Fruit fly (Drosophila melanogaster): ENCODE results near the gene CG33552.

The CG33552 gene

dm6 chr2L:16643961-16644360 lies 38.3 kb upstream of the CG33552 start:
- TF ChIP-seq CG32006 (GFP tag; optimal IDR thresholded peaks at IDR 0.05) (peak; percentile 71), CG15336 (GFP tag; IDR thresholded peaks at IDR 0.05) (peak; percentile 74), CG6163 (GFP tag; IDR thresholded peaks at IDR 0.05) (peak; percentile 62), CG6276 (GFP tag; optimal IDR thresholded peaks at IDR 0.05) (peak; percentile 57), dsx (GFP tag; optimal IDR thresholded peaks at IDR 0.05; ENCODE audit: poor library complexity, severe bottlenecking) (no peak), Gug (GFP tag; IDR thresholded peaks at IDR 0.05) (no peak), CG11902 (GFP tag; optimal IDR thresholded peaks at IDR 0.05) (peak; percentile 43), vri (GFP tag; optimal IDR thresholded peaks at IDR 0.05) (peak; percentile 54), CG10669 (GFP tag; optimal IDR thresholded peaks at IDR 0.05) (peak; percentile 62), CG9139 (GFP tag; optimal IDR thresholded peaks at IDR 0.05) (no peak), net (GFP tag; optimal IDR thresholded peaks at IDR 0.05) (peak; percentile 3), cyc (GFP tag; optimal IDR thresholded peaks at IDR 0.05) (peak; percentile 54), CG11294 (GFP tag; IDR thresholded peaks at IDR 0.05) (no peak), spab (GFP tag; optimal IDR thresholded peaks at IDR 0.05) (peak; percentile 49), salr (GFP tag; optimal IDR thresholded peaks at IDR 0.05) (peak in 1 of 2 experiments; percentile 29), CG7368 (GFP tag; optimal IDR thresholded peaks at IDR 0.05) (peak; percentile 31), achi (GFP tag; optimal IDR thresholded peaks at IDR 0.05) (peak; percentile 60), CG3919 (GFP tag; optimal IDR thresholded peaks at IDR 0.05) (peak; percentile 64), topi (GFP tag; optimal IDR thresholded peaks at IDR 0.05) (peak; percentile 55), CG8119 (GFP tag; IDR thresholded peaks at IDR 0.05) (peak; percentile 77; the same call in 2 of the 3 replicates), Hr39 (GFP tag; optimal IDR thresholded peaks at IDR 0.05) (peak; percentile 73), pdm3 (GFP tag; optimal IDR thresholded peaks at IDR 0.05) (peak; percentile 70), Eip78C (GFP tag) (peak; percentile 86), Ets21C (GFP tag; optimal IDR thresholded peaks at IDR 0.05) (peak; percentile 55), CG10631 (GFP tag; optimal IDR thresholded peaks at IDR 0.05) (peak; percentile 32), Met (GFP tag; optimal IDR thresholded peaks at IDR 0.05) (peak; percentile 82), CG8632 (GFP tag; optimal IDR thresholded peaks at IDR 0.05) (peak; percentile 59), fd59A (GFP tag; optimal IDR thresholded peaks at IDR 0.05) (peak; percentile 14), Eip93F (GFP tag; optimal IDR thresholded peaks at IDR 0.05) (no peak), CG6854 (GFP tag; optimal IDR thresholded peaks at IDR 0.05) (peak; percentile 8), fd85E (GFP tag; optimal IDR thresholded peaks at IDR 0.05) (no peak), Sox15 (GFP tag; optimal IDR thresholded peaks at IDR 0.05) (peak; percentile 42), Hr38 (GFP tag; optimal IDR thresholded peaks at IDR 0.05) (no peak), Eip75B (GFP tag; optimal IDR thresholded peaks at IDR 0.05) (peak; percentile 65), OdsH (GFP tag; optimal IDR thresholded peaks at IDR 0.05) (peak; percentile 67), CG8319 (GFP tag; optimal IDR thresholded peaks at IDR 0.05) (peak; percentile 37), CG16779 (tag; optimal IDR thresholded peaks at IDR 0.05) (no peak), CG11762 (GFP tag; optimal IDR thresholded peaks at IDR 0.05; ENCODE audit: insufficient read depth) (peak; percentile 47), CG6808 (GFP tag; optimal IDR thresholded peaks at IDR 0.05) (peak; percentile 31), Lpt (GFP tag; optimal IDR thresholded peaks at IDR 0.05) (peak; percentile 46), acj6 (GFP tag; optimal IDR thresholded peaks at IDR 0.05) (peak; percentile 67), Blimp-1 (GFP tag; optimal IDR thresholded peaks at IDR 0.05) (peak; percentile 43), Sox102F (GFP tag; optimal IDR thresholded peaks at IDR 0.05) (peak; percentile 71), Sox14 (GFP tag; optimal IDR thresholded peaks at IDR 0.05) (peak; percentile 62), CG3032 (tag; optimal IDR thresholded peaks at IDR 0.05) (peak; percentile 33), eg (GFP tag; IDR thresholded peaks at IDR 0.05) (peak; percentile 70), dac (GFP tag; optimal IDR thresholded peaks at IDR 0.05) (peak; percentile 3), CG34406 (GFP tag; optimal IDR thresholded peaks at IDR 0.05) (peak; percentile 59), CG31627 (GFP tag; optimal IDR thresholded peaks at IDR 0.05) (peak; percentile 78), CG4318 (GFP tag; optimal IDR thresholded peaks at IDR 0.05) (peak; percentile 18), CG6792 (GFP tag; optimal IDR thresholded peaks at IDR 0.05) (peak; percentile 67), fkh (GFP tag; optimal IDR thresholded peaks at IDR 0.05) (no peak)

All from whole organism, prepupa.